Fruit fly (Drosophila melanogaster): ENCODE data around the gene CG6908.

Gene CG6908

dm6 chr3R:11656614-11657216, 33.1 kb downstream of the CG6908 start:
- peak; percentile 94 for TF ChIP-seq woc (GFP tag; optimal IDR thresholded peaks at IDR 0.05)
- TF ChIP-seq sage (GFP tag; optimal IDR thresholded peaks at IDR 0.05), result peak; percentile 98
- no peak for TF ChIP-seq dl (GFP tag; optimal IDR thresholded peaks at IDR 0.05; ENCODE audit: insufficient read depth in 1 of 2, partially characterized antibody in 2 of 2)
- no peak for TF ChIP-seq pan (optimal IDR thresholded peaks at IDR 0.05)
- TF ChIP-seq N (GFP tag; optimal IDR thresholded peaks at IDR 0.05), result no peak
- TF ChIP-seq CG9705 (GFP tag; optimal IDR thresholded peaks at IDR 0.05), result peak; percentile 69
- TF ChIP-seq Hr78 (GFP tag; optimal IDR thresholded peaks at IDR 0.05), result no peak
- peak; percentile 86 for TF ChIP-seq Mio (GFP tag; optimal IDR thresholded peaks at IDR 0.05)
- peak; percentile 96 for TF ChIP-seq Rel (GFP tag; optimal IDR thresholded peaks at IDR 0.05)
- TF ChIP-seq Rel (tag; optimal IDR thresholded peaks at IDR 0.05), result peak; percentile 30
- TF ChIP-seq Dif (GFP tag; optimal IDR thresholded peaks at IDR 0.05; ENCODE audit: partially characterized antibody), result peak; percentile 22
- peak; percentile 99 for TF ChIP-seq ey (GFP tag; optimal IDR thresholded peaks at IDR 0.05)
- peak; percentile 97 for TF ChIP-seq brk (GFP tag; optimal IDR thresholded peaks at IDR 0.05)
- peak; percentile 58 for TF ChIP-seq jim (GFP tag; optimal IDR thresholded peaks at IDR 0.05)
- peak; percentile 95 for TF ChIP-seq dmrt93B (GFP tag; optimal IDR thresholded peaks at IDR 0.05)
- no peak for TF ChIP-seq lola (GFP tag; optimal IDR thresholded peaks at IDR 0.05)
- TF ChIP-seq HLH106 (tag; optimal IDR thresholded peaks at IDR 0.05), result peak; percentile 97
- peak; percentile 93 for TF ChIP-seq sv (GFP tag; optimal IDR thresholded peaks at IDR 0.05)
- peak; percentile 98 for TF ChIP-seq Hnf4 (GFP tag; optimal IDR thresholded peaks at IDR 0.05)
- TF ChIP-seq foxo (GFP tag; optimal IDR thresholded peaks at IDR 0.05), result peak; percentile 97 to 99
- peak; percentile 94 for TF ChIP-seq CrebA (GFP tag; optimal IDR thresholded peaks at IDR 0.05; ENCODE audit: borderline replicate concordance)
- peak; percentile 92 for TF ChIP-seq Jra (GFP tag; optimal IDR thresholded peaks at IDR 0.05)
- peak; percentile 99 for TF ChIP-seq br (GFP tag; optimal IDR thresholded peaks at IDR 0.05)
- peak; percentile 99 for TF ChIP-seq rgr (GFP tag; optimal IDR thresholded peaks at IDR 0.05)
- TF ChIP-seq Vsx2 (GFP tag; optimal IDR thresholded peaks at IDR 0.05; ENCODE audit: partially characterized antibody), result no peak
- no peak for TF ChIP-seq Dfd (GFP tag; optimal IDR thresholded peaks at IDR 0.05)
- no peak for TF ChIP-seq Abd-B (GFP tag; optimal IDR thresholded peaks at IDR 0.05)
- TF ChIP-seq usp (GFP tag; optimal IDR thresholded peaks at IDR 0.05), result no peak
- peak; percentile 98 for TF ChIP-seq fru (GFP tag; optimal IDR thresholded peaks at IDR 0.05)
- peak; percentile 90 for TF ChIP-seq dsf (GFP tag; optimal IDR thresholded peaks at IDR 0.05; ENCODE audit: borderline replicate concordance)
- peak; percentile 80 for TF ChIP-seq GATAd (GFP tag; optimal IDR thresholded peaks at IDR 0.05)
- TF ChIP-seq Myc (optimal IDR thresholded peaks at IDR 0.05), result no peak
- TF ChIP-seq CG32264 (GFP tag; optimal IDR thresholded peaks at IDR 0.05), result peak; percentile 97
- TF ChIP-seq Hr83 (GFP tag; optimal IDR thresholded peaks at IDR 0.05; ENCODE audit: poor library complexity, severe bottlenecking), result peak; percentile 94
- peak; percentile 97 for TF ChIP-seq Sp1 (GFP tag; optimal IDR thresholded peaks at IDR 0.05)
- peak; percentile 95 for TF ChIP-seq tai (GFP tag; optimal IDR thresholded peaks at IDR 0.05)
- peak; percentile 94 for TF ChIP-seq psq (GFP tag; optimal IDR thresholded peaks at IDR 0.05)
- peak; percentile 99 for TF ChIP-seq h (GFP tag; optimal IDR thresholded peaks at IDR 0.05)
- peak; percentile 99 for TF ChIP-seq OdsH (GFP tag; optimal IDR thresholded peaks at IDR 0.05)

dm6 chr3R:11655873-11656374, 33.9 kb downstream of the CG6908 start, which contains the start of gene CG42327:
Gene CG42327 (plus strand): TSS chr3R:11656149.
- TF ChIP-seq fru (GFP tag; optimal IDR thresholded peaks at IDR 0.05) (peak; percentile 92), sage (GFP tag; optimal IDR thresholded peaks at IDR 0.05) (peak; percentile 91), jim (GFP tag; optimal IDR thresholded peaks at IDR 0.05) (no peak), Dfd (GFP tag; optimal IDR thresholded peaks at IDR 0.05) (no peak), Hnf4 (GFP tag; optimal IDR thresholded peaks at IDR 0.05) (peak; percentile 86), usp (GFP tag; optimal IDR thresholded peaks at IDR 0.05) (no peak), dmrt93B (GFP tag; optimal IDR thresholded peaks at IDR 0.05) (peak; percentile 75), h (GFP tag; optimal IDR thresholded peaks at IDR 0.05) (peak; percentile 95), GATAd (GFP tag; optimal IDR thresholded peaks at IDR 0.05) (peak; percentile 70), CrebA (GFP tag; optimal IDR thresholded peaks at IDR 0.05; ENCODE audit: borderline replicate concordance) (peak; percentile 59), HLH106 (tag; optimal IDR thresholded peaks at IDR 0.05) (peak; percentile 87), Dif (GFP tag; optimal IDR thresholded peaks at IDR 0.05; ENCODE audit: partially characterized antibody) (no peak), Jra (GFP tag; optimal IDR thresholded peaks at IDR 0.05) (peak; percentile 27), rgr (GFP tag; optimal IDR thresholded peaks at IDR 0.05) (peak; percentile 96), ey (GFP tag; optimal IDR thresholded peaks at IDR 0.05) (peak; percentile 87), Abd-B (GFP tag; optimal IDR thresholded peaks at IDR 0.05) (no peak), brk (GFP tag; optimal IDR thresholded peaks at IDR 0.05) (peak; percentile 96), woc (GFP tag; optimal IDR thresholded peaks at IDR 0.05) (peak; percentile 87), tai (GFP tag; optimal IDR thresholded peaks at IDR 0.05) (peak; percentile 84), lola (GFP tag; optimal IDR thresholded peaks at IDR 0.05) (no peak), Mio (GFP tag; optimal IDR thresholded peaks at IDR 0.05) (no peak), CG32264 (GFP tag; optimal IDR thresholded peaks at IDR 0.05) (peak; percentile 71), sv (GFP tag; optimal IDR thresholded peaks at IDR 0.05) (peak; percentile 89), Rel (GFP tag; optimal IDR thresholded peaks at IDR 0.05) (peak; percentile 88), Rel (tag; optimal IDR thresholded peaks at IDR 0.05) (peak; percentile 94), foxo (GFP tag; optimal IDR thresholded peaks at IDR 0.05) (peak in 1 of 2 experiments; percentile 95), br (GFP tag; optimal IDR thresholded peaks at IDR 0.05) (peak; percentile 86), dl (GFP tag; optimal IDR thresholded peaks at IDR 0.05; ENCODE audit: insufficient read depth in 1 of 2, partially characterized antibody in 2 of 2) (peak in 1 of 2 experiments; percentile 30), CG9705 (GFP tag; optimal IDR thresholded peaks at IDR 0.05) (peak; percentile 54), OdsH (GFP tag; optimal IDR thresholded peaks at IDR 0.05) (peak; percentile 94), psq (GFP tag; optimal IDR thresholded peaks at IDR 0.05) (peak; percentile 89), N (GFP tag; optimal IDR thresholded peaks at IDR 0.05) (no peak), Sp1 (GFP tag; optimal IDR thresholded peaks at IDR 0.05) (peak; percentile 86), dsf (GFP tag; optimal IDR thresholded peaks at IDR 0.05; ENCODE audit: borderline replicate concordance) (peak; percentile 60), Hr83 (GFP tag; optimal IDR thresholded peaks at IDR 0.05; ENCODE audit: poor library complexity, severe bottlenecking) (peak; percentile 49)
